Worm (Caenorhabditis elegans): Measurements from ENCODE around the gene F18A11.5.

DNA sequence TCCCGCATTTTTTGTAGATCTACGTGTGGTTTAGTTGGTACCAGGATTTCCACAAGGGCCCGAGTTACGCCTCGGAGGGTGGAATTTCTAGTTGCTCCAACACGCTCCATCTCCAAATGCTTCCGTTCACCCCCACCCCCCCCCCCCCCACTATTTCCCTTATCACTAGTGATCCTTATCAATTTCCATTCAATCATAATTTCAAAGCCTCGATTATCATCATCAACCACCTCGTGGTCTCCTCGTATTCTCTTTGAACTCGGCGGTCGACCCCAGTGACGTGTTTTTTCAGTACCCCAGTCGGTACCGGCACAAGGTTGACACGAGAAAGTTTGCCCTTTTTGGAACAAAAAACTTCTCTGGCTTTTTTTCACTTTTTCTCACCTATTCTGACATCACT lies 31.3 kb downstream of the F18A11.5 start:
- TF ChIP-seq unc-98 (GFP tag; IDR thresholded peaks at IDR 0.05) (no peak), aly-2 (tag; optimal IDR thresholded peaks at IDR 0.05) (no peak), nhr-11 (tag; optimal IDR thresholded peaks at IDR 0.05) (no peak), nhr-28 (tag; optimal IDR thresholded peaks at IDR 0.05) (no peak), unc-62 (GFP tag; optimal IDR thresholded peaks at IDR 0.05) (no peak), tlp-1 (tag; optimal IDR thresholded peaks at IDR 0.05) (no peak), zag-1 (tag; optimal IDR thresholded peaks at IDR 0.05) (no peak)

Measured in whole organism, L1 larva.